Worm (Caenorhabditis elegans) whole organism, midembryonic: Measurements from ENCODE around the gene msrp-4.

Source experiments
- T22C8.4 ChIP-seq: fragments of 200-800 bp; sonication (Bioruptor generic); IDR thresholded peaks from 2 replicates; pipeline ENCODE4 v1.3.6; 2022; ENCODE audit warnings: missing genetic modification characterization, missing compliant biosample characterization
- cog-1 ChIP-seq: sonication (generic microtip); optimal IDR thresholded peaks from 2 replicates; lab custom pipeline; 2016; ENCODE audit warnings: missing genetic modification characterization, missing compliant biosample characterization
- flt-1 ChIP-seq: fragments of 200-800 bp; sonication (Bioruptor generic); IDR thresholded peaks from 2 replicates; pipeline ENCODE4 v1.3.6; 2022; ENCODE audit warnings: missing genetic modification characterization, missing compliant biosample characterization
- klf-2 ChIP-seq: fragments of 200-800 bp; sonication (Bioruptor generic); conservative IDR thresholded peaks from 2 replicates; pipeline ENCODE4 v1.3.6; 2022; ENCODE audit warnings: missing genetic modification reagents, missing genetic modification characterization, missing compliant biosample characterization
- med-1 ChIP-seq: sonication (generic microtip); optimal IDR thresholded peaks from 2 replicates; lab custom pipeline; 2017; ENCODE audit warnings: missing genetic modification characterization, mild to moderate bottlenecking, missing compliant biosample characterization, antibody characterized with exemption, missing genetic modification reagents; ENCODE audit not compliant: insufficient read depth
- ref-1 ChIP-seq: fragments of 200-800 bp; sonication (Bioruptor generic); conservative IDR thresholded peaks from 2 replicates; pipeline ENCODE4 v1.3.6; 2022; ENCODE audit warnings: missing genetic modification reagents, missing genetic modification characterization, missing compliant biosample characterization
- tab-1 ChIP-seq: fragments of 200-800 bp; sonication (Bioruptor generic); IDR thresholded peaks from 2 replicates; pipeline ENCODE4 v1.3.6; 2022; ENCODE audit warnings: missing genetic modification characterization, missing compliant biosample characterization
- ztf-23 ChIP-seq: fragments of 200-800 bp; sonication (Bioruptor generic); IDR thresholded peaks from 2 replicates; pipeline ENCODE4 v1.3.6; 2022; ENCODE audit warnings: missing genetic modification reagents, missing genetic modification characterization, missing compliant biosample characterization
- ztf-29 ChIP-seq: fragments of 200-800 bp; sonication (Bioruptor generic); IDR thresholded peaks from 2 replicates; pipeline ENCODE4 v1.3.6; 2022; ENCODE audit warnings: missing genetic modification reagents, missing genetic modification characterization, missing compliant biosample characterization

ce11 chrII:786938-787337 is 35.7 kb downstream of the msrp-4 start, which contains the start of gene F46F5.16:
- TF ChIP-seq ztf-23 (GFP tag; lab: Robert Waterston, UW) (no peak), klf-2 (GFP tag; lab: Robert Waterston, UW) (no peak), med-1 (no peak), ztf-29 (GFP tag; lab: Robert Waterston, UW) (no peak), T22C8.4 (GFP tag; lab: Robert Waterston, UW) (no peak), flt-1 (GFP tag; lab: Robert Waterston, UW) (no peak), tab-1 (GFP tag; lab: Robert Waterston, UW) (no peak), cog-1 (tag; lab: Kevin White, UChicago) (no peak), ref-1 (GFP tag; lab: Robert Waterston, UW) (no peak)
